Worm (Caenorhabditis elegans): ENCODE data around the gene srlf-2.

DNA sequence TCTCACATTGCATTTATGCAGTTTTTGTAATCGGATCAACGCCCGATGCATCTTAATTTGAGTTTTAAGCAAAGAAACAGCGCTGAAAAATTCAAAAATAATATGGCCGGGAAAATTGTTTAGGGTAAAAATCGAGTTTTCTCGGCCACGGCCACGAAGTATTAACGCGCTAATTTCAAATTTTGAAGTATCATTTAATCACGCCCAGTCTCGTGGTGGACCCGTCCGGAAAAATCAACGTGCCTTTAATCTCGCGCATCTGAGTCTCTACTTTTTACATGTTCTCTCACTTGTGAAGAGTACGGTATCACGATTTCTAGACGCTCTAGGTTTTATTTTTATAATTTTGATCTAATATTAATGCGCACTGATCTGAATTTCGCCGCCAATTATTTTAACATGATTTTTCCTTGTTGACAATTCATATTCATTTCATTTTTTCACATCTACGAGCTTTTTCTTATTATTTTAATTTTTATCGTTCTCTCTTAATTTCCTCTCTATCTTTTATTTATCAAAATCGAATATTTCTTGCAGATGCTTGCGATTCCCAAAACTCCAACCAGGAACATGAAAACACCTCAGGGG lies 8.9 kb downstream of the srlf-2 start, which contains the start of the genes acdh-13 and mesp-1:
- peak; percentile 10 for TF ChIP-seq unc-86 (tag; optimal IDR thresholded peaks at IDR 0.05)
- TF ChIP-seq efl-1 (optimal IDR thresholded peaks at IDR 0.05): peak; percentile 92 to 93
- peak; percentile 92 to 99 for TF ChIP-seq efl-1 (GFP tag; optimal IDR thresholded peaks at IDR 0.05 in 1 of 2)
- TF ChIP-seq snpc-4 (tag; optimal IDR thresholded peaks at IDR 0.05): peak; percentile 20
- TF ChIP-seq ama-1 (optimal IDR thresholded peaks at IDR 0.05): no peak

Measured in whole organism, L1 larva.